Worm (Caenorhabditis elegans) whole organism, L4 larva: ENCODE results near the gene gpa-6.

Experiments
- F37D6.2 ChIP-seq: sonication (generic microtip); optimal IDR thresholded peaks from 2 replicates; lab custom pipeline; 2016; ENCODE audit warnings: mild to moderate bottlenecking, missing genetic modification characterization, missing compliant biosample characterization
- T20F7.1 ChIP-seq: fragments of 200-800 bp; sonication (Bioruptor generic); optimal IDR thresholded peaks from 2 replicates; lab custom pipeline; 2018; ENCODE audit warnings: mild to moderate bottlenecking, missing genetic modification characterization, missing compliant biosample characterization
- T26A8.4 ChIP-seq: fragments of 200-800 bp; sonication (Bioruptor generic); IDR thresholded peaks from 2 replicates; pipeline ENCODE4 v1.3.6; 2022; ENCODE audit warnings: missing genetic modification characterization, missing compliant biosample characterization
- Y48G9A.11 ChIP-seq: fragments of 200-800 bp; sonication (Bioruptor generic); IDR thresholded peaks from 2 replicates; pipeline ENCODE4 v1.3.6; 2022; ENCODE audit warnings: missing genetic modification reagents, missing genetic modification characterization, missing compliant biosample characterization
- ZK546.5 ChIP-seq, 2 experiments: sonication (generic microtip); optimal IDR thresholded peaks; 2 replicates each; lab custom pipeline; 2017; ENCODE audit warnings: missing biosample characterization in 2 of 2, missing genetic modification characterization in 2 of 2
- aly-2 ChIP-seq: sonication (generic microtip); optimal IDR thresholded peaks from 2 replicates; lab custom pipeline; 2018; ENCODE audit warnings: missing biosample characterization, missing genetic modification characterization
- ama-1 ChIP-seq: fragments of 150-350 bp; optimal IDR thresholded peaks from 2 replicates; lab custom pipeline; 2014; ENCODE audit warnings: inconsistent platforms, mixed read lengths
- ceh-20 ChIP-seq: fragments of 200-800 bp; sonication (Bioruptor generic); IDR thresholded peaks from 2 replicates; pipeline ENCODE4 v1.3.6; 2022; ENCODE audit warnings: missing genetic modification reagents, missing genetic modification characterization, missing compliant biosample characterization
- ceh-32 ChIP-seq: sonication (generic microtip); optimal IDR thresholded peaks from 2 replicates; lab custom pipeline; 2016; ENCODE audit warnings: mild to moderate bottlenecking, missing genetic modification characterization, missing compliant biosample characterization; ENCODE audit not compliant: poor library complexity
- ces-1 ChIP-seq: fragments of 150-350 bp; sonication (generic microtip); optimal IDR thresholded peaks from 4 replicates; lab custom pipeline; 2014; ENCODE audit warnings: missing biosample characterization, missing genetic modification reagents, missing genetic modification characterization
- daf-12 ChIP-seq: fragments of 150-350 bp; optimal IDR thresholded peaks from 2 replicates; lab custom pipeline; 2014; ENCODE audit warnings: missing biosample characterization, missing genetic modification reagents, missing genetic modification characterization
- daf-16 ChIP-seq, 3 experiments: sonication (generic microtip); optimal IDR thresholded peaks; 2 replicates each; lab custom pipeline; 2016 to 2017; ENCODE audit warnings: missing genetic modification characterization in 3 of 3, missing genetic modification reagents in 3 of 3, mild to moderate bottlenecking in 2 of 3, missing compliant biosample characterization in 2 of 3, missing biosample characterization in 1 of 3, moderate library complexity in 1 of 3
- dpl-1 ChIP-seq: fragments of 150-350 bp; optimal IDR thresholded peaks from 2 replicates; lab custom pipeline; 2014; ENCODE audit warnings: missing biosample characterization, missing genetic modification reagents, missing genetic modification characterization
- duxl-1 ChIP-seq: sonication (generic microtip); optimal IDR thresholded peaks from 2 replicates; lab custom pipeline; 2016; ENCODE audit warnings: mild to moderate bottlenecking, missing genetic modification characterization, moderate library complexity, missing compliant biosample characterization; ENCODE audit not compliant: poor library complexity
- fkh-10 ChIP-seq: fragments of 150-350 bp; optimal IDR thresholded peaks from 2 replicates; lab custom pipeline; 2014; ENCODE audit warnings: missing biosample characterization, missing genetic modification reagents, missing genetic modification characterization
- fos-1 ChIP-seq: fragments of 150-350 bp; optimal IDR thresholded peaks from 2 replicates; lab custom pipeline; 2014; ENCODE audit warnings: missing biosample characterization, missing genetic modification characterization
- gei-8 ChIP-seq: fragments of 200-800 bp; sonication (Bioruptor generic); optimal IDR thresholded peaks from 2 replicates; lab custom pipeline; 2018; ENCODE audit warnings: mild to moderate bottlenecking, missing genetic modification characterization, missing compliant biosample characterization
- hlh-30 ChIP-seq: sonication (generic microtip); optimal IDR thresholded peaks from 2 replicates; lab custom pipeline; 2017; ENCODE audit warnings: antibody characterized with exemption, mild to moderate bottlenecking, missing genetic modification characterization, missing compliant biosample characterization; ENCODE audit not compliant: insufficient read depth
- hmg-1.1 ChIP-seq: fragments of 200-800 bp; sonication (Bioruptor generic); IDR thresholded peaks from 2 replicates; pipeline ENCODE4 v1.3.6; 2022; ENCODE audit warnings: missing genetic modification reagents, missing genetic modification characterization, missing compliant biosample characterization
- lim-7 ChIP-seq: fragments of 200-800 bp; sonication (Bioruptor generic); IDR thresholded peaks from 2 replicates; pipeline ENCODE4 v1.3.6; 2022; ENCODE audit warnings: missing genetic modification characterization, missing compliant biosample characterization
- lin-1 ChIP-seq: fragments of 200-800 bp; sonication (Bioruptor generic); IDR thresholded peaks from 2 replicates; pipeline ENCODE4 v1.3.6; 2022; ENCODE audit warnings: missing genetic modification reagents, missing genetic modification characterization, missing compliant biosample characterization
- lin-15B ChIP-seq: fragments of 150-350 bp; sonication (generic microtip); optimal IDR thresholded peaks from 3 replicates; lab custom pipeline; 2014; ENCODE audit warnings: missing biosample characterization, missing genetic modification characterization
- lin-29 ChIP-seq: fragments of 200-800 bp; sonication (Bioruptor generic); IDR thresholded peaks from 2 replicates; pipeline ENCODE4 v1.3.6; 2022; ENCODE audit warnings: missing genetic modification reagents, missing genetic modification characterization, missing compliant biosample characterization
- lin-38 ChIP-seq: fragments of 200-800 bp; sonication (Bioruptor generic); IDR thresholded peaks from 2 replicates; pipeline ENCODE4 v1.3.6; 2022; ENCODE audit warnings: missing genetic modification reagents, missing genetic modification characterization, missing compliant biosample characterization
- lin-39 ChIP-seq: fragments of 150-350 bp; optimal IDR thresholded peaks from 2 replicates; lab custom pipeline; 2014; ENCODE audit warnings: missing biosample characterization, missing genetic modification reagents, missing genetic modification characterization
- lsy-2 ChIP-seq, 2 experiments: fragments of 150-350 bp in 1 of 2; sonication (generic microtip) in 1 of 2; optimal IDR thresholded peaks; 2 replicates each; lab custom pipeline; 2014 to 2017; ENCODE audit warnings: missing biosample characterization in 2 of 2, missing genetic modification characterization in 2 of 2
- madf-5 ChIP-seq, 2 experiments: fragments of 200-800 bp; sonication (Bioruptor generic); IDR thresholded peaks; 2 replicates each; pipeline ENCODE4 v1.3.6; 2022; ENCODE audit warnings: missing compliant biosample characterization in 2 of 2, missing genetic modification characterization in 2 of 2
- madf-9 ChIP-seq: fragments of 200-800 bp; sonication (Bioruptor generic); conservative IDR thresholded peaks from 2 replicates; pipeline ENCODE4 v1.3.6; 2022; ENCODE audit warnings: missing genetic modification reagents, missing genetic modification characterization, missing compliant biosample characterization
- mdl-1 ChIP-seq, 2 experiments: fragments of 150-350 bp in 1 of 2; sonication (generic microtip) in 1 of 2; optimal IDR thresholded peaks; 2 replicates each; lab custom pipeline; 2014 to 2017; ENCODE audit warnings: missing biosample characterization in 2 of 2, missing genetic modification characterization in 2 of 2
- mdt-29 ChIP-seq: fragments of 200-800 bp; sonication (Bioruptor generic); IDR thresholded peaks from 2 replicates; pipeline ENCODE4 v1.3.6; 2022; ENCODE audit warnings: missing genetic modification reagents, missing genetic modification characterization, missing compliant biosample characterization
- mep-1 ChIP-seq: fragments of 150-350 bp; sonication (generic microtip); optimal IDR thresholded peaks from 3 replicates; lab custom pipeline; 2014; ENCODE audit warnings: missing biosample characterization, missing genetic modification characterization
- mes-2 ChIP-seq: sonication (generic microtip); optimal IDR thresholded peaks from 2 replicates; lab custom pipeline; 2016; ENCODE audit warnings: missing genotype, mild to moderate bottlenecking, missing genetic modification characterization, missing compliant biosample characterization; ENCODE audit not compliant: poor library complexity, severe bottlenecking
- mxl-2 ChIP-seq: fragments of 200-800 bp; sonication (Bioruptor generic); conservative IDR thresholded peaks from 2 replicates; pipeline ENCODE4 v1.3.6; 2022; ENCODE audit warnings: missing genetic modification reagents, missing genetic modification characterization, missing compliant biosample characterization
- nhr-28 ChIP-seq: fragments of 150-350 bp; optimal IDR thresholded peaks from 2 replicates; lab custom pipeline; 2014; ENCODE audit warnings: missing biosample characterization, missing genetic modification characterization
- nhr-48 ChIP-seq: sonication (generic microtip); optimal IDR thresholded peaks from 2 replicates; lab custom pipeline; 2016; ENCODE audit warnings: mild to moderate bottlenecking, missing genetic modification characterization, missing compliant biosample characterization
- nhr-6 ChIP-seq: fragments of 150-350 bp; optimal IDR thresholded peaks from 2 replicates; lab custom pipeline; 2014; ENCODE audit warnings: missing biosample characterization, missing genetic modification characterization
- php-3 ChIP-seq: fragments of 200-800 bp; sonication (Bioruptor generic); IDR thresholded peaks from 2 replicates; pipeline ENCODE4 v1.3.6; 2022; ENCODE audit warnings: missing genetic modification reagents, missing genetic modification characterization, missing compliant biosample characterization
- saeg-2 ChIP-seq: fragments of 200-800 bp; sonication (Bioruptor generic); IDR thresholded peaks from 2 replicates; pipeline ENCODE4 v1.3.6; 2022; ENCODE audit warnings: missing genetic modification reagents, missing genetic modification characterization, missing compliant biosample characterization
- set-16 ChIP-seq: fragments of 200-800 bp; sonication (Bioruptor generic); IDR thresholded peaks from 2 replicates; pipeline ENCODE4 v1.3.6; 2022; ENCODE audit warnings: missing genetic modification reagents, missing genetic modification characterization, missing compliant biosample characterization
- spr-1 ChIP-seq: sonication (generic microtip); optimal IDR thresholded peaks from 2 replicates; lab custom pipeline; 2016; ENCODE audit warnings: mild to moderate bottlenecking, missing genetic modification characterization, missing compliant biosample characterization
- tag-97 ChIP-seq: fragments of 200-800 bp; sonication (Bioruptor generic); IDR thresholded peaks from 2 replicates; pipeline ENCODE4 v1.3.6; 2022; ENCODE audit warnings: missing genetic modification characterization, missing compliant biosample characterization
- unc-130 ChIP-seq: sonication (generic microtip); optimal IDR thresholded peaks from 2 replicates; lab custom pipeline; 2016; ENCODE audit warnings: missing genetic modification reagents, missing genetic modification characterization, missing compliant biosample characterization
- unc-62 ChIP-seq, 3 experiments: fragments of 150-350 bp in 1 of 3; sonication (generic microtip); optimal IDR thresholded peaks in 2 of 3; peaks in 1 of 3; 1 replicate in 1 of 3; 2 replicates in 2 of 3; lab custom pipeline; 2014 to 2017; ENCODE audit warnings: missing biosample characterization in 3 of 3, missing genetic modification characterization in 3 of 3, missing genetic modification reagents in 3 of 3, missing genotype in 1 of 3
- zfp-3 ChIP-seq: fragments of 200-800 bp; sonication (Bioruptor generic); conservative IDR thresholded peaks from 2 replicates; pipeline ENCODE4 v1.3.6; 2022; ENCODE audit warnings: missing genetic modification reagents, missing genetic modification characterization, missing compliant biosample characterization
- ztf-11 ChIP-seq: fragments of 150-350 bp; optimal IDR thresholded peaks from 2 replicates; lab custom pipeline; 2014; ENCODE audit warnings: missing biosample characterization, missing genetic modification characterization
- ztf-7 ChIP-seq: fragments of 150-350 bp; optimal IDR thresholded peaks from 2 replicates; lab custom pipeline; 2014; ENCODE audit warnings: missing biosample characterization, missing genetic modification characterization

Gene gpa-6

ce11 chrX:13143762-13144732 is 47.0 kb upstream of the gpa-6 start (continued):
- TF ChIP-seq F37D6.2 (tag; lab: Kevin White, UChicago) (peak; percentile 26), aly-2 (no peak), lim-7 (0 out of 2 replicates have a peak, but pooled peaks have one; percentile 49), unc-130 (GFP tag; lab: Kevin White, UChicago) (no peak), daf-16 (GFP tag; optimal IDR thresholded peaks at IDR 0.05; lab: Kevin White, UChicago) (peak; percentile 18 to 67), daf-16 (tag; optimal IDR thresholded peaks at IDR 0.05; lab: Kevin White, UChicago) (peak; percentile 77), tag-97 (GFP tag; lab: Robert Waterston, UW) (no peak), madf-9 (peak; percentile 16; the same call in 1 of the 2 replicates), ces-1 (GFP tag; lab: Kevin White, UChicago) (no peak), hlh-30 (tag; lab: Kevin White, UChicago) (peak; percentile 94), mdl-1 (tag; optimal IDR thresholded peaks at IDR 0.05; lab: Kevin White, UChicago) (peak; percentile 73 to 94), dpl-1 (GFP tag; lab: Kevin White, UChicago) (peak; percentile 28), nhr-48 (tag; lab: Kevin White, UChicago) (peak; percentile 51), mdt-29 (GFP tag; lab: Robert Waterston, UW) (0 out of 2 replicates have a peak, but pooled peaks have one; percentile 43), mxl-2 (GFP tag; lab: Robert Waterston, UW) (0 out of 2 replicates have a peak, but pooled peaks have one; percentile 39), php-3 (GFP tag; lab: Robert Waterston, UW) (0 out of 2 replicates have a peak, but pooled peaks have one; percentile 51), gei-8 (GFP tag; lab: Kevin White, UChicago) (no peak), nhr-28 (peak; percentile 44), fkh-10 (GFP tag; lab: Kevin White, UChicago) (peak; percentile 47), lin-15B (tag; lab: Kevin White, UChicago) (no peak), T20F7.1 (GFP tag; lab: Kevin White, UChicago) (peak; percentile 6), Y48G9A.11 (GFP tag; lab: Robert Waterston, UW) (no peak), zfp-3 (GFP tag; lab: Robert Waterston, UW) (0 out of 2 replicates have a peak, but pooled peaks have one; percentile 46), hmg-1.1 (GFP tag; lab: Robert Waterston, UW) (peak; percentile 75), ztf-7 (peak; percentile 17), lin-1 (GFP tag; lab: Robert Waterston, UW) (0 out of 2 replicates have a peak, but pooled peaks have one; percentile 63), ZK546.5 (tag; optimal IDR thresholded peaks at IDR 0.05; lab: Kevin White, UChicago) (no peak), lin-29 (GFP tag; lab: Robert Waterston, UW) (no peak), T26A8.4 (GFP tag; lab: Robert Waterston, UW) (peak; percentile 47; the same call in 1 of the 2 replicates), nhr-6 (tag; lab: Kevin White, UChicago) (peak; percentile 40), spr-1 (tag; lab: Kevin White, UChicago) (no peak), madf-5 (GFP tag; IDR thresholded peaks at IDR 0.05; lab: Robert Waterston, UW) (no peak), ceh-20 (peak; percentile 74), unc-62 (GFP tag; optimal IDR thresholded peaks at IDR 0.05 in 1 of 2; lab: Kevin White, UChicago) (peak; percentile 8 to 91), unc-62 (tag; optimal IDR thresholded peaks at IDR 0.05; lab: Kevin White, UChicago) (no peak), set-16 (GFP tag; lab: Robert Waterston, UW) (peak; percentile 97), ama-1 (peak; percentile 67), saeg-2 (0 out of 2 replicates have a peak, but pooled peaks have one; percentile 18), mes-2 (tag; lab: Kevin White, UChicago) (peak; percentile 49), lin-39 (tag; lab: Kevin White, UChicago) (no peak), mep-1 (tag; lab: Kevin White, UChicago) (peak; percentile 82), ceh-32 (peak; percentile 3), lsy-2 (tag; optimal IDR thresholded peaks at IDR 0.05; lab: Kevin White, UChicago) (peak; percentile 62 to 76), ztf-11 (tag; lab: Kevin White, UChicago) (no peak), duxl-1 (tag; lab: Kevin White, UChicago) (peak; percentile 26), daf-12 (tag; lab: Kevin White, UChicago) (no peak), lin-38 (GFP tag; lab: Robert Waterston, UW) (no peak), fos-1 (tag; lab: Kevin White, UChicago) (peak; percentile 15)
